Worm (Caenorhabditis elegans) whole organism, mixed stage, embryonic: Measurements from ENCODE around the gene C35A5.3.

ENCODE experiments used
- blmp-1 ChIP-seq: fragments of 150-350 bp; optimal IDR thresholded peaks from 2 replicates; lab custom pipeline; 2014; ENCODE audit warnings: missing biosample characterization, missing genetic modification characterization
- lin-32 ChIP-seq: fragments of 200-800 bp; sonication (Bioruptor generic); optimal IDR thresholded peaks from 2 replicates; lab custom pipeline; 2018; ENCODE audit warnings: mild to moderate bottlenecking, missing genetic modification characterization, missing compliant biosample characterization
- lsy-2 ChIP-seq: fragments of 150-350 bp; optimal IDR thresholded peaks from 2 replicates; lab custom pipeline; 2014; ENCODE audit warnings: missing biosample characterization, missing genetic modification characterization
- mab-5 ChIP-seq: fragments of 150-350 bp; optimal IDR thresholded peaks from 2 replicates; lab custom pipeline; 2014; ENCODE audit warnings: missing biosample characterization, missing genetic modification characterization
- nhr-12 ChIP-seq: fragments of 150-350 bp; optimal IDR thresholded peaks from 2 replicates; lab custom pipeline; 2014; ENCODE audit warnings: missing biosample characterization, missing genetic modification characterization
- nhr-2 ChIP-seq: fragments of 150-350 bp; optimal IDR thresholded peaks from 2 replicates; lab custom pipeline; 2014; ENCODE audit warnings: missing biosample characterization, missing genetic modification characterization
- nhr-237 ChIP-seq: fragments of 150-350 bp; optimal IDR thresholded peaks from 2 replicates; lab custom pipeline; 2014; ENCODE audit warnings: missing biosample characterization, missing genetic modification characterization
- nhr-28 ChIP-seq: fragments of 150-350 bp; optimal IDR thresholded peaks from 2 replicates; lab custom pipeline; 2014; ENCODE audit warnings: missing biosample characterization, missing genetic modification characterization
- pha-4 ChIP-seq: fragments of 150-350 bp; optimal IDR thresholded peaks from 2 replicates; lab custom pipeline; 2018; ENCODE audit warnings: missing biosample characterization, missing genetic modification reagents, missing genetic modification characterization
- sptf-1 ChIP-seq: sonication (generic microtip); optimal IDR thresholded peaks from 2 replicates; lab custom pipeline; 2017; ENCODE audit warnings: mild to moderate bottlenecking, missing genetic modification characterization, moderate library complexity, missing compliant biosample characterization
- unc-120 ChIP-seq: sonication (generic microtip); optimal IDR thresholded peaks from 2 replicates; lab custom pipeline; 2017; ENCODE audit warnings: missing genetic modification characterization, missing compliant biosample characterization; ENCODE audit not compliant: poor library complexity, severe bottlenecking
- unc-39 ChIP-seq: fragments of 150-350 bp; optimal IDR thresholded peaks from 2 replicates; lab custom pipeline; 2014; ENCODE audit warnings: missing biosample characterization, missing genetic modification characterization
- unc-62 ChIP-seq: fragments of 150-350 bp; optimal IDR thresholded peaks from 2 replicates; lab custom pipeline; 2014; ENCODE audit warnings: missing biosample characterization, missing genetic modification reagents, missing genetic modification characterization
- ztf-11 ChIP-seq: fragments of 150-350 bp; optimal IDR thresholded peaks from 2 replicates; lab custom pipeline; 2014; ENCODE audit warnings: missing biosample characterization, missing genetic modification characterization

DNA sequence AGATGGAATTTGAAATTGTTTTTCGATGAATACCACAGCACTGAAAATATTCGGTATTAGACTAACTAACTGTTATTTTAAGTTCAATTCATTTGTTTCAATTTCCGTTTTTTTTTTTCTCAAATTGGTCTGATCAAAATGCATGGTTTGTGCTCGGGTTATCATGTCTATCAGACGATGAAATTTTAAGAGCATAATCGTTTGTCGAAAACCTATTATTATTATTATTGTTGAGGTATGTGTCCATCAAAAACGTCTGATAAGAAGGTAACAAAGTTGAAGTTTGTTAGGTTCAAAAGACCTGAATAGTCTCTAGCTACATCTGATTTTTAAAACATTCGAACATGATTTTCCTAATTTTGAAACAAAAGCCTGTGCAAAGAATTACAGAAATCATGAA is 17.2 kb downstream of the C35A5.3 start:
- TF ChIP-seq nhr-28 (tag; lab: Kevin White, UChicago) (no peak), pha-4 (tag; lab: Kevin White, UChicago) (no peak), lsy-2 (tag; lab: Kevin White, UChicago) (no peak), sptf-1 (tag; lab: Kevin White, UChicago) (no peak), nhr-2 (tag; lab: Kevin White, UChicago) (no peak), unc-39 (tag; lab: Kevin White, UChicago) (no peak), ztf-11 (tag; lab: Kevin White, UChicago) (no peak), nhr-237 (no peak), lin-32 (GFP tag; lab: Kevin White, UChicago) (no peak), nhr-12 (tag; lab: Kevin White, UChicago) (no peak), unc-62 (GFP tag; lab: Kevin White, UChicago) (no peak), mab-5 (no peak), unc-120 (tag; lab: Kevin White, UChicago) (no peak), blmp-1 (tag; lab: Kevin White, UChicago) (no peak)
